Fruit fly (Drosophila melanogaster) whole organism, embryonic: ENCODE results near the gene Ctr9.
A peak's percentile ranks its signal among the peaks of the same experiment; 100 is the strongest.

ENCODE experiments used
- Antp ChIP-seq: fragments of 200-800 bp; sonication (Bioruptor generic); optimal IDR thresholded peaks from 3 replicates; lab custom pipeline; 2016; ENCODE audit warnings: missing biosample characterization, missing genetic modification characterization
- BEAF-32 ChIP-seq: fragments of 200-800 bp; sonication (Bioruptor generic); optimal IDR thresholded peaks from 3 replicates; lab custom pipeline; 2017; ENCODE audit warnings: missing biosample characterization, missing genetic modification characterization, mild to moderate bottlenecking, moderate library complexity, missing genetic modification reagents
- CG10366 ChIP-seq: fragments of 200-800 bp; sonication (Bioruptor generic); IDR thresholded peaks from 2 replicates; pipeline ENCODE4 v1.3.6; 2022; ENCODE audit warnings: missing biosample characterization, missing genetic modification characterization
- CG10979 ChIP-seq: fragments of 200-800 bp; sonication (Bioruptor generic); optimal IDR thresholded peaks from 2 replicates; lab custom pipeline; 2018; ENCODE audit warnings: missing biosample characterization, mild to moderate bottlenecking, missing genetic modification characterization, moderate library complexity
- CG12104 ChIP-seq: fragments of 200-800 bp; sonication (Bioruptor generic); optimal IDR thresholded peaks from 3 replicates; lab custom pipeline; 2016; ENCODE audit warnings: missing biosample characterization, missing genetic modification characterization
- CG15479 ChIP-seq: fragments of 200-800 bp; sonication (Bioruptor generic); optimal IDR thresholded peaks from 3 replicates; lab custom pipeline; 2019; ENCODE audit warnings: missing biosample characterization, mild to moderate bottlenecking, missing genetic modification characterization, moderate library complexity
- CG15514 ChIP-seq: fragments of 200-800 bp; sonication (Bioruptor generic); optimal IDR thresholded peaks from 3 replicates; lab custom pipeline; 2017; ENCODE audit warnings: missing biosample characterization, missing genetic modification characterization, mild to moderate bottlenecking, moderate library complexity, missing genetic modification reagents
- CG15601 ChIP-seq: fragments of 200-800 bp; sonication (Bioruptor generic); optimal IDR thresholded peaks from 3 replicates; lab custom pipeline; 2019; ENCODE audit warnings: missing biosample characterization, mild to moderate bottlenecking, missing genetic modification characterization, moderate library complexity
- CG1647 ChIP-seq: fragments of 200-800 bp; sonication (Bioruptor generic); optimal IDR thresholded peaks from 3 replicates; lab custom pipeline; 2016; ENCODE audit warnings: missing biosample characterization, missing genetic modification characterization
- CG17802 ChIP-seq: fragments of 200-800 bp; sonication (Bioruptor generic); optimal IDR thresholded peaks from 2 replicates; lab custom pipeline; 2018; ENCODE audit warnings: missing biosample characterization, mild to moderate bottlenecking, missing genetic modification characterization, moderate library complexity
- CG17912 ChIP-seq: fragments of 200-800 bp; sonication (Bioruptor generic); optimal IDR thresholded peaks from 2 replicates; lab custom pipeline; 2018; ENCODE audit warnings: missing biosample characterization, mild to moderate bottlenecking, missing genetic modification characterization
- CG2889 ChIP-seq: fragments of 200-800 bp; sonication (Bioruptor generic); IDR thresholded peaks from 3 replicates; pipeline ENCODE4 v1.3.6; 2022; ENCODE audit warnings: missing biosample characterization, missing genetic modification characterization
- CG30403 ChIP-seq: fragments of 200-800 bp; sonication (Bioruptor generic); optimal IDR thresholded peaks from 3 replicates; lab custom pipeline; 2016; ENCODE audit warnings: missing biosample characterization, missing genetic modification characterization
- CG3163 ChIP-seq: fragments of 200-800 bp; sonication (Bioruptor generic); optimal IDR thresholded peaks from 3 replicates; lab custom pipeline; 2016; ENCODE audit warnings: missing biosample characterization, missing genetic modification characterization
- CG32532 ChIP-seq: fragments of 200-800 bp; sonication (Bioruptor generic); IDR thresholded peaks from 2 replicates; pipeline ENCODE4 v1.3.6; 2022; ENCODE audit warnings: missing biosample characterization, missing genetic modification characterization
- CG4424 ChIP-seq: fragments of 200-800 bp; sonication (Bioruptor generic); optimal IDR thresholded peaks from 3 replicates; lab custom pipeline; 2016; ENCODE audit warnings: missing biosample characterization, missing genetic modification characterization
- CG4617 ChIP-seq: fragments of 200-800 bp; sonication (Bioruptor generic); optimal IDR thresholded peaks from 3 replicates; lab custom pipeline; 2016; ENCODE audit warnings: missing biosample characterization, missing genetic modification characterization, borderline replicate concordance
- CG6791 ChIP-seq: fragments of 200-800 bp; sonication (Bioruptor generic); IDR thresholded peaks from 3 replicates; pipeline ENCODE4 v1.3.6; 2022; ENCODE audit warnings: missing biosample characterization, missing genetic modification characterization; ENCODE audit not compliant: partially characterized antibody
- CG7357 ChIP-seq: fragments of 200-800 bp; sonication (Bioruptor generic); IDR thresholded peaks from 3 replicates; pipeline ENCODE4 v1.3.6; 2022; ENCODE audit warnings: missing biosample characterization, missing genetic modification characterization
- CG9609 ChIP-seq: fragments of 200-800 bp; sonication (Bioruptor generic); optimal IDR thresholded peaks from 3 replicates; lab custom pipeline; 2016; ENCODE audit warnings: missing biosample characterization, missing genetic modification characterization
- CG9797 ChIP-seq: fragments of 200-800 bp; sonication (Bioruptor generic); optimal IDR thresholded peaks from 3 replicates; lab custom pipeline; 2018; ENCODE audit warnings: missing biosample characterization, mild to moderate bottlenecking, missing genetic modification characterization
- CG9932 ChIP-seq: fragments of 200-800 bp; sonication (Bioruptor generic); IDR thresholded peaks from 2 replicates; pipeline ENCODE4 v1.3.6; 2022; ENCODE audit warnings: missing biosample characterization, missing genetic modification characterization
- Dad ChIP-seq: fragments of 200-800 bp; sonication (Bioruptor generic); optimal IDR thresholded peaks from 3 replicates; lab custom pipeline; 2016; ENCODE audit warnings: missing biosample characterization, missing genetic modification characterization
- Eip74EF ChIP-seq, 2 experiments: fragments of 200-800 bp in 1 of 2; fragments of >200 bp in 1 of 2; sonication (Bioruptor generic) in 1 of 2; optimal IDR thresholded peaks; 2 replicates each; lab custom pipeline; 2017 to 2019; ENCODE audit warnings: missing biosample characterization in 2 of 2, missing genetic modification characterization in 2 of 2, mild to moderate bottlenecking in 1 of 2, moderate library complexity in 1 of 2
- Fer1 ChIP-seq: fragments of 200-800 bp; sonication (Bioruptor generic); optimal IDR thresholded peaks from 2 replicates; lab custom pipeline; 2017; ENCODE audit warnings: missing biosample characterization, mild to moderate bottlenecking, missing genetic modification characterization
- H2.0 ChIP-seq: fragments of 200-800 bp; sonication (Bioruptor generic); IDR thresholded peaks from 2 replicates; pipeline ENCODE4 v1.3.6; 2022; ENCODE audit warnings: missing biosample characterization, missing genetic modification characterization
- HHEX ChIP-seq: fragments of 200-800 bp; sonication (Bioruptor generic); optimal IDR thresholded peaks from 3 replicates; lab custom pipeline; 2017; ENCODE audit warnings: missing biosample characterization, mild to moderate bottlenecking, missing genetic modification characterization, missing genetic modification reagents
- HLH4C ChIP-seq: fragments of 200-800 bp; sonication (Bioruptor generic); IDR thresholded peaks from 3 replicates; pipeline ENCODE4 v1.3.6; 2022; ENCODE audit warnings: missing biosample characterization, missing genetic modification characterization; ENCODE audit not compliant: partially characterized antibody
- Hr3 ChIP-seq: fragments of 200-800 bp; sonication (Bioruptor generic); optimal IDR thresholded peaks from 3 replicates; lab custom pipeline; 2016; ENCODE audit warnings: missing biosample characterization, missing genetic modification characterization
- Hr51 ChIP-seq, 2 experiments: fragments of 200-800 bp; sonication (Bioruptor generic); optimal IDR thresholded peaks; 2 replicates in 1 of 2; 3 replicates in 1 of 2; lab custom pipeline; 2016 to 2018; ENCODE audit warnings: missing biosample characterization in 2 of 2, missing genetic modification characterization in 2 of 2, mild to moderate bottlenecking in 1 of 2, moderate library complexity in 1 of 2
- NFAT ChIP-seq: fragments of 200-800 bp; sonication (Bioruptor generic); IDR thresholded peaks from 2 replicates; pipeline ENCODE4 v1.3.6; 2022; ENCODE audit warnings: missing biosample characterization, missing genetic modification characterization
- PHDP ChIP-seq: fragments of 200-800 bp; sonication (Bioruptor generic); optimal IDR thresholded peaks from 3 replicates; lab custom pipeline; 2018; ENCODE audit warnings: missing biosample characterization, mild to moderate bottlenecking, missing genetic modification characterization, moderate library complexity
- Side ChIP-seq: fragments of 200-800 bp; sonication (Bioruptor generic); optimal IDR thresholded peaks from 2 replicates; lab custom pipeline; 2016; ENCODE audit warnings: missing biosample characterization, missing genetic modification characterization
- Ssrp ChIP-seq: fragments of 200-800 bp; sonication (Bioruptor generic); optimal IDR thresholded peaks from 2 replicates; lab custom pipeline; 2018; ENCODE audit warnings: missing biosample characterization, mild to moderate bottlenecking, missing genetic modification characterization, moderate library complexity
- dan ChIP-seq: fragments of 200-800 bp; sonication (Bioruptor generic); IDR thresholded peaks from 2 replicates; pipeline ENCODE4 v1.3.6; 2022; ENCODE audit warnings: missing biosample characterization, missing genetic modification characterization
- dimm ChIP-seq: fragments of 200-800 bp; sonication (Bioruptor generic); IDR thresholded peaks from 2 replicates; pipeline ENCODE4 v1.3.6; 2022; ENCODE audit warnings: missing biosample characterization, missing genetic modification characterization
- ems ChIP-seq: fragments of 200-800 bp; sonication (Bioruptor generic); optimal IDR thresholded peaks from 3 replicates; lab custom pipeline; 2016; ENCODE audit warnings: missing biosample characterization, missing genetic modification characterization
- exex ChIP-seq: fragments of 200-800 bp; sonication (Bioruptor generic); optimal IDR thresholded peaks from 4 replicates; lab custom pipeline; 2018; ENCODE audit warnings: missing biosample characterization, mild to moderate bottlenecking, missing genetic modification characterization, moderate library complexity
- grau ChIP-seq: fragments of 200-800 bp; optimal IDR thresholded peaks from 3 replicates; lab custom pipeline; 2019; ENCODE audit warnings: missing biosample characterization, mild to moderate bottlenecking, missing genetic modification characterization, moderate library complexity
- klu ChIP-seq: fragments of 200-800 bp; sonication (Bioruptor generic); IDR thresholded peaks from 2 replicates; pipeline ENCODE4 v1.3.6; 2022; ENCODE audit warnings: missing biosample characterization, missing genetic modification characterization
- sd ChIP-seq: fragments of 200-800 bp; sonication (Bioruptor generic); optimal IDR thresholded peaks from 3 replicates; lab custom pipeline; 2018; ENCODE audit warnings: missing biosample characterization, mild to moderate bottlenecking, missing genetic modification characterization, moderate library complexity
- sens ChIP-seq: fragments of 200-800 bp; sonication (Bioruptor generic); peaks from one replicate; lab custom pipeline; 2016; ENCODE audit warnings: missing biosample characterization, missing genetic modification characterization
- shn ChIP-seq: fragments of 200-800 bp; sonication (Bioruptor generic); optimal IDR thresholded peaks from 3 replicates; lab custom pipeline; 2016; ENCODE audit warnings: missing biosample characterization, missing genetic modification characterization
- sna ChIP-seq: fragments of 200-800 bp; sonication (Bioruptor generic); IDR thresholded peaks from 2 replicates; pipeline ENCODE4 v1.3.6; 2022; ENCODE audit warnings: missing biosample characterization, missing genetic modification characterization; ENCODE audit not compliant: partially characterized antibody
- sug ChIP-seq: fragments of 200-800 bp; optimal IDR thresholded peaks from 2 replicates; lab custom pipeline; 2019; ENCODE audit warnings: missing biosample characterization, mild to moderate bottlenecking, missing genetic modification characterization, moderate library complexity
- tna ChIP-seq: fragments of 200-800 bp; sonication (Bioruptor generic); IDR thresholded peaks from 2 replicates; pipeline ENCODE4 v1.3.6; 2022; ENCODE audit warnings: missing biosample characterization, missing genetic modification characterization; ENCODE audit not compliant: partially characterized antibody
- unc-4 ChIP-seq: fragments of 200-800 bp; sonication (Bioruptor generic); IDR thresholded peaks from 2 replicates; pipeline ENCODE4 v1.3.6; 2022; ENCODE audit warnings: missing biosample characterization, missing genetic modification characterization; ENCODE audit not compliant: partially characterized antibody
- zen2 ChIP-seq: fragments of 200-800 bp; sonication (Bioruptor generic); IDR thresholded peaks from 3 replicates; pipeline ENCODE4 v1.3.6; 2022; ENCODE audit warnings: missing biosample characterization, missing genetic modification characterization; ENCODE audit not compliant: partially characterized antibody

Ctr9 gene

DNA sequence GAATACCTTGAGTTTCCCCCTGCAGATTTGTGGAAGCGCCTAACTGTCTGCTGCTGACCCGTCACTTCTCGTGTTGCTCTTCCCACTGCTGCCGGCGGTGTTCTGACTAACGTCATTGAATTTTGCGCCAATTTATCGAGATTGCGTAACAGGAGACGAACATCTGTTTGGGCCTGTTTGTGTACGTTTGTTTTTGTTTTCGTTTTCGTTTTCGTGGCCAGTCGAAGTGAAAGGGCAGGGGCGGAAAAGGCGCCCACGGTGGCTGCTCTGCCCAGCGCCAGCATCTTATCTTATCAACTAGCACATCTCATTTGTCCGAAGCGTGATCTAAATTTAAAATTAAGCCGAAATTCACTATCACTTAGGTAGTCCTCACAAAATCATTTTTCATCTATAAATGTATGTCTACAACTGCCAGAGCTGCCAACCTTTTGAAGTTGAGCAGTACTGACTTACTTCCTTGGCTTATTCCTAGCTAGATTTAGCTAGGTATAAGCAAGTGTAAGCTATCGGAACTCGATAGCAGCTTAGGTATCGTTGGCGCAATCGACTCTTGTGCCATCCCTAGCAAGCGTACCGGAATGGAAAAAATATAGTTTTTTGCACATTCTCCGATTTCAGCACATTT, at the start of gene Ctr9, which contains the start of gene Nt5a (continued):
- TF ChIP-seq Side (GFP tag; lab: Kevin White, UChicago) (peak; percentile 49), CG15601 (tag; lab: Kevin White, UChicago) (peak; percentile 62), CG9797 (peak; percentile 37), tna (GFP tag; lab: Robert Waterston, UW) (peak; percentile 63), CG3163 (GFP tag; lab: Kevin White, UChicago) (peak; percentile 50), Fer1 (GFP tag; lab: Kevin White, UChicago) (peak; percentile 52), dan (GFP tag; lab: Robert Waterston, UW) (no peak), sna (GFP tag; lab: Robert Waterston, UW) (peak; percentile 64; the same call in 1 of the 2 replicates), PHDP (tag; lab: Kevin White, UChicago) (peak; percentile 29), CG17912 (peak; percentile 53), CG4617 (GFP tag; lab: Kevin White, UChicago) (peak; percentile 98), sd (tag; lab: Kevin White, UChicago) (peak; percentile 40), HHEX (GFP tag; lab: Kevin White, UChicago) (peak; percentile 8), CG9609 (peak; percentile 5), ems (GFP tag; lab: Kevin White, UChicago) (peak; percentile 56), sug (tag; lab: Kevin White, UChicago) (peak; percentile 75), unc-4 (GFP tag; lab: Robert Waterston, UW) (peak; percentile 85), dimm (no peak), grau (peak; percentile 58), CG30403 (GFP tag; lab: Kevin White, UChicago) (peak; percentile 68), zen2 (GFP tag; lab: Robert Waterston, UW) (peak; percentile 57), CG4424 (GFP tag; lab: Kevin White, UChicago) (peak; percentile 5), klu (no peak), Eip74EF (GFP tag; optimal IDR thresholded peaks at IDR 0.05; lab: Kevin White, UChicago) (peak in 1 of 2 experiments; percentile 47), sens (peak; percentile 93), CG10979 (tag; lab: Kevin White, UChicago) (peak; percentile 13), CG7357 (GFP tag; lab: Robert Waterston, UW) (peak; percentile 7; the same call in 1 of the 3 replicates), exex (tag; lab: Kevin White, UChicago) (peak; percentile 49), BEAF-32 (GFP tag; lab: Kevin White, UChicago) (peak; percentile 79), HLH4C (GFP tag; lab: Robert Waterston, UW) (peak; percentile 72), NFAT (peak; percentile 88), CG10366 (GFP tag; lab: Robert Waterston, UW) (no peak; the same call in 1 of the 2 replicates), CG15479 (GFP tag; lab: Kevin White, UChicago) (peak; percentile 63), CG9932 (GFP tag; lab: Robert Waterston, UW) (peak; percentile 88), CG1647 (GFP tag; lab: Kevin White, UChicago) (peak; percentile 50), CG2889 (GFP tag; lab: Robert Waterston, UW) (peak; percentile 34; the same call in 1 of the 3 replicates), Antp (GFP tag; lab: Kevin White, UChicago) (peak; percentile 76), CG15514 (GFP tag; lab: Kevin White, UChicago) (peak; percentile 94), Hr51 (GFP tag; optimal IDR thresholded peaks at IDR 0.05; lab: Kevin White, UChicago) (peak in 1 of 2 experiments; percentile 48), Ssrp (tag; lab: Kevin White, UChicago) (no peak), Dad (GFP tag; lab: Kevin White, UChicago) (peak; percentile 23), CG6791 (GFP tag; lab: Robert Waterston, UW) (peak; percentile 81), CG32532 (peak; percentile 65), CG12104 (GFP tag; lab: Kevin White, UChicago) (no peak), shn (peak; percentile 76), CG17802 (peak; percentile 62), H2.0 (GFP tag; lab: Robert Waterston, UW) (0 out of 2 replicates have a peak, but pooled peaks have one; percentile 28), Hr3 (GFP tag; lab: Kevin White, UChicago) (peak; percentile 26)
